Worm (Caenorhabditis elegans) whole organism, L2 larva: ENCODE data around the gene gnrr-4.

Source experiments
- C34F6.9 ChIP-seq: fragments of 150-350 bp; optimal IDR thresholded peaks from 2 replicates; lab custom pipeline; 2014; ENCODE audit warnings: missing biosample characterization, missing genetic modification characterization
- F13H6.1 ChIP-seq: sonication (generic microtip); optimal IDR thresholded peaks from 2 replicates; lab custom pipeline; 2016; ENCODE audit warnings: missing genetic modification characterization, missing compliant biosample characterization
- R02D3.7 ChIP-seq: fragments of 150-350 bp; optimal IDR thresholded peaks from 2 replicates; lab custom pipeline; 2014; ENCODE audit warnings: missing biosample characterization, missing genetic modification characterization
- Y55F3AM.14 ChIP-seq: fragments of 200-800 bp; sonication (Bioruptor generic); optimal IDR thresholded peaks from 2 replicates; lab custom pipeline; 2018; ENCODE audit warnings: mild to moderate bottlenecking, missing genetic modification characterization, missing compliant biosample characterization
- alr-1 ChIP-seq: fragments of 150-350 bp; optimal IDR thresholded peaks from 2 replicates; lab custom pipeline; 2014; ENCODE audit warnings: missing biosample characterization, missing genetic modification characterization
- aly-2 ChIP-seq: fragments of 150-350 bp; optimal IDR thresholded peaks from 2 replicates; lab custom pipeline; 2014; ENCODE audit warnings: missing biosample characterization, missing genetic modification characterization
- ama-1 ChIP-seq: fragments of 150-350 bp; optimal IDR thresholded peaks from 2 replicates; lab custom pipeline; 2018; ENCODE audit warnings: inconsistent platforms
- blmp-1 ChIP-seq: sonication (generic microtip); optimal IDR thresholded peaks from 2 replicates; lab custom pipeline; 2017; ENCODE audit warnings: missing genetic modification characterization, mild to moderate bottlenecking, missing compliant biosample characterization, antibody characterized with exemption, moderate library complexity; ENCODE audit not compliant: insufficient read depth
- ceh-16 ChIP-seq: fragments of 150-350 bp; optimal IDR thresholded peaks from 2 replicates; lab custom pipeline; 2014; ENCODE audit warnings: missing biosample characterization, missing genetic modification characterization
- ceh-82 ChIP-seq: fragments of 150-350 bp; optimal IDR thresholded peaks from 2 replicates; lab custom pipeline; 2014; ENCODE audit warnings: missing biosample characterization, missing genetic modification characterization
- crh-2 ChIP-seq: sonication (generic microtip); optimal IDR thresholded peaks from 2 replicates; lab custom pipeline; 2017; ENCODE audit warnings: missing biosample characterization, missing genetic modification characterization
- dmd-4 ChIP-seq: sonication (generic microtip); optimal IDR thresholded peaks from 2 replicates; lab custom pipeline; 2017; ENCODE audit warnings: missing biosample characterization, missing genetic modification characterization
- egl-27 ChIP-seq: sonication (generic microtip); optimal IDR thresholded peaks from 3 replicates; lab custom pipeline; 2017; ENCODE audit warnings: missing biosample characterization, missing genetic modification reagents, missing genetic modification characterization
- fos-1 ChIP-seq: fragments of 150-350 bp; optimal IDR thresholded peaks from 2 replicates; lab custom pipeline; 2014; ENCODE audit warnings: missing biosample characterization, missing genetic modification characterization
- lin-11 ChIP-seq: fragments of 150-350 bp; sonication (generic microtip); optimal IDR thresholded peaks from 2 replicates; lab custom pipeline; 2014; ENCODE audit warnings: missing biosample characterization, missing genetic modification characterization, inconsistent platforms, mixed read lengths
- lin-13 ChIP-seq: fragments of 150-350 bp; optimal IDR thresholded peaks from 2 replicates; lab custom pipeline; 2014; ENCODE audit warnings: missing biosample characterization, missing genetic modification reagents, missing genetic modification characterization
- lin-39 ChIP-seq: fragments of 150-350 bp; optimal IDR thresholded peaks from 2 replicates; lab custom pipeline; 2014; ENCODE audit warnings: missing biosample characterization, missing genetic modification reagents, missing genetic modification characterization
- lsy-2 ChIP-seq, 2 experiments: fragments of 150-350 bp in 1 of 2; sonication (generic microtip) in 1 of 2; optimal IDR thresholded peaks; 2 replicates each; lab custom pipeline; 2014 to 2017; ENCODE audit warnings: missing biosample characterization in 2 of 2, missing genetic modification characterization in 2 of 2
- mbf-1 ChIP-seq: sonication (generic microtip); optimal IDR thresholded peaks from 2 replicates; lab custom pipeline; 2017; ENCODE audit warnings: missing biosample characterization, missing genetic modification characterization
- nhr-11 ChIP-seq: fragments of 150-350 bp; optimal IDR thresholded peaks from 2 replicates; lab custom pipeline; 2014; ENCODE audit warnings: missing biosample characterization, missing genetic modification characterization
- nhr-12 ChIP-seq: fragments of 150-350 bp; optimal IDR thresholded peaks from 2 replicates; lab custom pipeline; 2014; ENCODE audit warnings: missing biosample characterization, missing genetic modification characterization
- nhr-129 ChIP-seq: fragments of 150-350 bp; optimal IDR thresholded peaks from 2 replicates; lab custom pipeline; 2014; ENCODE audit warnings: missing biosample characterization, missing genetic modification characterization
- nhr-21 ChIP-seq: fragments of 150-350 bp; optimal IDR thresholded peaks from 2 replicates; lab custom pipeline; 2014; ENCODE audit warnings: missing biosample characterization, missing genetic modification characterization
- nhr-23 ChIP-seq: fragments of 150-350 bp; optimal IDR thresholded peaks from 2 replicates; lab custom pipeline; 2014; ENCODE audit warnings: missing biosample characterization, missing genetic modification reagents, missing genetic modification characterization
- nhr-237 ChIP-seq: fragments of 150-350 bp; optimal IDR thresholded peaks from 2 replicates; lab custom pipeline; 2014; ENCODE audit warnings: missing biosample characterization, missing genetic modification characterization
- nhr-6 ChIP-seq: fragments of 150-350 bp; optimal IDR thresholded peaks from 2 replicates; lab custom pipeline; 2014; ENCODE audit warnings: missing biosample characterization, missing genetic modification characterization
- nhr-77 ChIP-seq: fragments of 150-350 bp; optimal IDR thresholded peaks from 2 replicates; lab custom pipeline; 2014; ENCODE audit warnings: missing biosample characterization, missing genetic modification characterization
- peb-1 ChIP-seq: fragments of 150-350 bp; optimal IDR thresholded peaks from 2 replicates; lab custom pipeline; 2014; ENCODE audit warnings: missing biosample characterization, missing genetic modification characterization
- sem-4 ChIP-seq: fragments of 150-350 bp; optimal IDR thresholded peaks from 2 replicates; lab custom pipeline; 2014; ENCODE audit warnings: missing biosample characterization, missing genetic modification reagents, missing genetic modification characterization
- skn-1 ChIP-seq: sonication (generic microtip); optimal IDR thresholded peaks from 2 replicates; lab custom pipeline; 2017; ENCODE audit warnings: missing biosample characterization, missing genetic modification characterization
- sma-3 ChIP-seq: sonication (generic microtip); optimal IDR thresholded peaks from 2 replicates; lab custom pipeline; 2016; ENCODE audit warnings: missing genetic modification reagents, missing genetic modification characterization, missing compliant biosample characterization
- sma-9 ChIP-seq, 2 experiments: fragments of 150-350 bp in 1 of 2; sonication (generic microtip) in 1 of 2; optimal IDR thresholded peaks; 2 replicates each; lab custom pipeline; 2014 to 2016; ENCODE audit warnings: missing genetic modification characterization in 2 of 2, mild to moderate bottlenecking in 1 of 2, missing biosample characterization in 1 of 2, missing compliant biosample characterization in 1 of 2, missing genetic modification reagents in 1 of 2, moderate library complexity in 1 of 2
- snpc-4 ChIP-seq: fragments of 150-350 bp; optimal IDR thresholded peaks from 2 replicates; lab custom pipeline; 2014; ENCODE audit warnings: missing biosample characterization, missing genetic modification characterization
- unc-39 ChIP-seq: fragments of 150-350 bp; optimal IDR thresholded peaks from 2 replicates; lab custom pipeline; 2014; ENCODE audit warnings: missing biosample characterization, missing genetic modification characterization
- unc-55 ChIP-seq: fragments of 150-350 bp; sonication (generic microtip); optimal IDR thresholded peaks from 3 replicates; lab custom pipeline; 2014; ENCODE audit warnings: missing biosample characterization, missing genetic modification reagents, missing genetic modification characterization
- ztf-1 ChIP-seq: fragments of 200-800 bp; sonication (Bioruptor generic); conservative IDR thresholded peaks from 2 replicates; pipeline ENCODE4 v1.3.6; 2022; ENCODE audit warnings: missing genetic modification characterization, missing compliant biosample characterization
- ztf-4 ChIP-seq: fragments of 150-350 bp; optimal IDR thresholded peaks from 2 replicates; lab custom pipeline; 2014; ENCODE audit warnings: missing biosample characterization, missing genetic modification characterization

Gene gnrr-4

ce11 chrX:5728956-5729467 lies 14.1 kb downstream of the gnrr-4 start (continued):
- TF ChIP-seq alr-1 (tag; lab: Kevin White, UChicago) (no peak), lsy-2 (tag; optimal IDR thresholded peaks at IDR 0.05; lab: Kevin White, UChicago) (peak; percentile 22 to 66), Y55F3AM.14 (peak; percentile 53)

- TF ChIP-seq nhr-11 (no peak), sem-4 (tag; lab: Kevin White, UChicago) (no peak), unc-39 (no peak), alr-1 (tag; lab: Kevin White, UChicago) (no peak), F13H6.1 (tag; lab: Kevin White, UChicago) (no peak), sma-9 (GFP tag; optimal IDR thresholded peaks at IDR 0.05; lab: Kevin White, UChicago) (no peak), sma-9 (tag; optimal IDR thresholded peaks at IDR 0.05; lab: Kevin White, UChicago) (no peak), ceh-16 (tag; lab: Kevin White, UChicago) (no peak), nhr-6 (no peak), unc-55 (GFP tag; lab: Kevin White, UChicago) (no peak), nhr-21 (tag; lab: Kevin White, UChicago) (no peak), lin-11 (tag; lab: Kevin White, UChicago) (no peak), nhr-77 (no peak), sma-3 (no peak)
Observed at ce11 chrX:5726160-5726559, 16.9 kb downstream of the gnrr-4 start.

- TF ChIP-seq aly-2 (tag; lab: Kevin White, UChicago) (no peak), R02D3.7 (tag; lab: Kevin White, UChicago) (no peak)
Observed at ce11 chrX:5724544-5724943, 18.6 kb downstream of the gnrr-4 start.

ce11 chrX:5723758-5724157 lies 19.4 kb downstream of the gnrr-4 start:
- TF ChIP-seq peb-1 (no peak), sma-3 (no peak), unc-55 (GFP tag; lab: Kevin White, UChicago) (no peak), Y55F3AM.14 (no peak), C34F6.9 (tag; lab: Kevin White, UChicago) (no peak), lsy-2 (tag; optimal IDR thresholded peaks at IDR 0.05; lab: Kevin White, UChicago) (no peak), crh-2 (tag; lab: Kevin White, UChicago) (no peak), fos-1 (no peak), nhr-11 (no peak), nhr-12 (tag; lab: Kevin White, UChicago) (no peak), lin-13 (no peak), nhr-77 (no peak), ztf-1 (GFP tag; lab: Robert Waterston, UW) (no peak), nhr-237 (tag; lab: Kevin White, UChicago) (no peak), blmp-1 (no peak), nhr-23 (no peak), lin-39 (tag; lab: Kevin White, UChicago) (no peak), snpc-4 (tag; lab: Kevin White, UChicago) (no peak), egl-27 (no peak), ama-1 (no peak)

- no peak for TF ChIP-seq nhr-21 (tag; lab: Kevin White, UChicago)
- no peak for TF ChIP-seq ama-1
- TF ChIP-seq nhr-237 (tag; lab: Kevin White, UChicago), result no peak
- no peak for TF ChIP-seq blmp-1
- TF ChIP-seq ceh-82 (tag; lab: Kevin White, UChicago), result no peak
- TF ChIP-seq peb-1, result no peak
- no peak for TF ChIP-seq lin-39 (tag; lab: Kevin White, UChicago)
- no peak for TF ChIP-seq ztf-4
- TF ChIP-seq lin-11 (tag; lab: Kevin White, UChicago), result no peak
- TF ChIP-seq mbf-1 (tag; lab: Kevin White, UChicago), result no peak
- TF ChIP-seq dmd-4 (tag; lab: Kevin White, UChicago), result no peak
- no peak for TF ChIP-seq skn-1
- TF ChIP-seq F13H6.1 (tag; lab: Kevin White, UChicago), result no peak
- no peak for TF ChIP-seq nhr-6
- no peak for TF ChIP-seq snpc-4 (tag; lab: Kevin White, UChicago)
- no peak for TF ChIP-seq nhr-11
- TF ChIP-seq alr-1 (tag; lab: Kevin White, UChicago), result no peak
- no peak for TF ChIP-seq nhr-129 (tag; lab: Kevin White, UChicago)
Observed at ce11 chrX:5720929-5721328, 22.2 kb downstream of the gnrr-4 start.
